Worm (Caenorhabditis elegans) whole organism, L1 larva: ENCODE measurements around the gene C15C8.6.

Experiments used
- C04F5.9 ChIP-seq: sonication (generic microtip); optimal IDR thresholded peaks from 2 replicates; lab custom pipeline; 2016; ENCODE audit warnings: missing genetic modification characterization, missing compliant biosample characterization
- C16A3.4 ChIP-seq: fragments of 150-350 bp; optimal IDR thresholded peaks from 2 replicates; lab custom pipeline; 2014; ENCODE audit warnings: missing biosample characterization, missing genetic modification characterization
- C34B4.2 ChIP-seq: sonication (generic microtip); optimal IDR thresholded peaks from 2 replicates; lab custom pipeline; 2017; ENCODE audit warnings: mild to moderate bottlenecking, missing genetic modification characterization, missing compliant biosample characterization
- F16B12.6 ChIP-seq: fragments of 150-350 bp; optimal IDR thresholded peaks from 2 replicates; lab custom pipeline; 2014; ENCODE audit warnings: missing biosample characterization, missing genetic modification characterization
- aha-1 ChIP-seq: fragments of 150-350 bp; optimal IDR thresholded peaks from 2 replicates; lab custom pipeline; 2014; ENCODE audit warnings: missing biosample characterization, missing genetic modification characterization
- alr-1 ChIP-seq: fragments of 200-800 bp; sonication (Bioruptor generic); optimal IDR thresholded peaks from 2 replicates; lab custom pipeline; 2018; ENCODE audit warnings: borderline replicate concordance, mild to moderate bottlenecking, missing genetic modification characterization, missing compliant biosample characterization
- aly-2 ChIP-seq: fragments of 150-350 bp; optimal IDR thresholded peaks from 2 replicates; lab custom pipeline; 2014; ENCODE audit warnings: missing biosample characterization, missing genetic modification characterization
- ceh-63 ChIP-seq: fragments of 200-800 bp; sonication (Bioruptor generic); optimal IDR thresholded peaks from 2 replicates; lab custom pipeline; 2018; ENCODE audit warnings: mild to moderate bottlenecking, missing genetic modification characterization, missing compliant biosample characterization
- ceh-8 ChIP-seq: fragments of 200-800 bp; sonication (Bioruptor generic); optimal IDR thresholded peaks from 2 replicates; lab custom pipeline; 2018; ENCODE audit warnings: mild to moderate bottlenecking, missing genetic modification characterization, moderate library complexity, missing compliant biosample characterization
- ceh-82 ChIP-seq, 3 experiments: fragments of 150-350 bp in 1 of 3; sonication (generic microtip) in 2 of 3; optimal IDR thresholded peaks; 2 replicates each; lab custom pipeline; 2014 to 2017; ENCODE audit warnings: missing biosample characterization in 3 of 3, missing genetic modification characterization in 3 of 3
- ceh-90 ChIP-seq: sonication (generic microtip); optimal IDR thresholded peaks from 2 replicates; lab custom pipeline; 2016; ENCODE audit warnings: missing genetic modification characterization, missing compliant biosample characterization
- dpl-1 ChIP-seq, 3 experiments: fragments of 150-350 bp in 2 of 3; sonication (generic microtip) in 1 of 3; optimal IDR thresholded peaks; 2 replicates each; lab custom pipeline; 2014 to 2017; ENCODE audit warnings: missing biosample characterization in 3 of 3, missing genetic modification characterization in 3 of 3, missing genetic modification reagents in 3 of 3
- dsc-1 ChIP-seq: sonication (generic microtip); optimal IDR thresholded peaks from 2 replicates; lab custom pipeline; 2016; ENCODE audit warnings: mild to moderate bottlenecking, missing genetic modification characterization, missing compliant biosample characterization
- efl-1 ChIP-seq, 4 experiments: fragments of 150-350 bp; optimal IDR thresholded peaks in 3 of 4; peaks in 1 of 4; 1 replicate in 1 of 4; 2 replicates in 3 of 4; lab custom pipeline; 2014; ENCODE audit warnings: missing biosample characterization in 2 of 4, missing genetic modification characterization in 2 of 4, missing genetic modification reagents in 2 of 4
- egl-13 ChIP-seq: sonication (generic microtip); optimal IDR thresholded peaks from 2 replicates; lab custom pipeline; 2016; ENCODE audit warnings: missing genotype, missing genetic modification reagents, missing genetic modification characterization, missing compliant biosample characterization
- egl-27 ChIP-seq, 2 experiments: fragments of 150-350 bp in 1 of 2; sonication (generic microtip); optimal IDR thresholded peaks; 3 replicates each; lab custom pipeline; 2017 to 2018; ENCODE audit warnings: missing biosample characterization in 2 of 2, missing genetic modification characterization in 2 of 2, missing genetic modification reagents in 2 of 2
- elt-3 ChIP-seq, 6 experiments: fragments of 150-350 bp in 1 of 6; sonication (generic microtip); optimal IDR thresholded peaks; 2 replicates each; lab custom pipeline; 2017 to 2018; ENCODE audit warnings: missing biosample characterization in 6 of 6, missing genetic modification characterization in 6 of 6, inconsistent platforms in 1 of 6
- fkh-10 ChIP-seq: sonication (generic microtip); optimal IDR thresholded peaks from 2 replicates; lab custom pipeline; 2017; ENCODE audit warnings: missing biosample characterization, missing genetic modification reagents, missing genetic modification characterization
- fkh-4 ChIP-seq: sonication (generic microtip); optimal IDR thresholded peaks from 2 replicates; lab custom pipeline; 2016; ENCODE audit warnings: missing compliant biosample characterization, missing genetic modification characterization, borderline replicate concordance
- grh-1 ChIP-seq: fragments of 200-800 bp; sonication (Bioruptor generic); IDR thresholded peaks from 2 replicates; pipeline ENCODE4 v1.3.6; 2022; ENCODE audit warnings: missing genetic modification reagents, missing genetic modification characterization, missing compliant biosample characterization
- hlh-4 ChIP-seq: sonication (generic microtip); optimal IDR thresholded peaks from 2 replicates; lab custom pipeline; 2016; ENCODE audit warnings: mild to moderate bottlenecking, missing genetic modification characterization, missing compliant biosample characterization
- hpl-2 ChIP-seq: fragments of 150-350 bp; optimal IDR thresholded peaks from 2 replicates; lab custom pipeline; 2014; ENCODE audit warnings: missing biosample characterization, missing genetic modification reagents, missing genetic modification characterization
- isw-1 ChIP-seq: fragments of 200-800 bp; sonication (Bioruptor generic); IDR thresholded peaks from 2 replicates; pipeline ENCODE4 v1.3.6; 2022; ENCODE audit warnings: missing genetic modification characterization, missing compliant biosample characterization
- jun-1 ChIP-seq: fragments of 150-350 bp; optimal IDR thresholded peaks from 2 replicates; lab custom pipeline; 2014; ENCODE audit warnings: missing biosample characterization, missing genetic modification reagents, missing genetic modification characterization
- lin-13 ChIP-seq: fragments of 150-350 bp; optimal IDR thresholded peaks from 2 replicates; lab custom pipeline; 2014; ENCODE audit warnings: missing biosample characterization, missing genetic modification reagents, missing genetic modification characterization
- lin-14 ChIP-seq: fragments of 200-800 bp; sonication (Bioruptor generic); optimal IDR thresholded peaks from 2 replicates; lab custom pipeline; 2018; ENCODE audit warnings: mild to moderate bottlenecking, missing genetic modification characterization, moderate library complexity, missing compliant biosample characterization
- lin-15B ChIP-seq: fragments of 150-350 bp; sonication (generic microtip); optimal IDR thresholded peaks from 3 replicates; lab custom pipeline; 2014; ENCODE audit warnings: missing biosample characterization, missing genetic modification characterization
- lin-35 ChIP-seq, 2 experiments: fragments of 150-350 bp; optimal IDR thresholded peaks; 2 replicates each; lab custom pipeline; 2014; ENCODE audit warnings: missing biosample characterization in 2 of 2, missing genetic modification characterization in 2 of 2, missing genetic modification reagents in 2 of 2
- lin-39 ChIP-seq: fragments of 150-350 bp; optimal IDR thresholded peaks from 2 replicates; lab custom pipeline; 2014; ENCODE audit warnings: missing biosample characterization, missing genetic modification reagents, missing genetic modification characterization
- lir-3 ChIP-seq: sonication (generic microtip); optimal IDR thresholded peaks from 2 replicates; lab custom pipeline; 2016; ENCODE audit warnings: mild to moderate bottlenecking, missing genetic modification characterization, moderate library complexity, missing compliant biosample characterization; ENCODE audit not compliant: poor library complexity
- lsy-2 ChIP-seq, 2 experiments: fragments of 150-350 bp; optimal IDR thresholded peaks; 2 replicates each; lab custom pipeline; 2014; ENCODE audit warnings: missing biosample characterization in 2 of 2, missing genetic modification characterization in 2 of 2
- mef-2 ChIP-seq: fragments of 150-350 bp; optimal IDR thresholded peaks from 2 replicates; lab custom pipeline; 2014; ENCODE audit warnings: missing biosample characterization, missing genetic modification characterization
- mep-1 ChIP-seq: fragments of 150-350 bp; optimal IDR thresholded peaks from 2 replicates; lab custom pipeline; 2014; ENCODE audit warnings: missing biosample characterization, missing genetic modification characterization
- nhr-11 ChIP-seq: fragments of 150-350 bp; optimal IDR thresholded peaks from 2 replicates; lab custom pipeline; 2014; ENCODE audit warnings: missing biosample characterization, missing genetic modification characterization
- nhr-19 ChIP-seq: fragments of 200-800 bp; sonication (Bioruptor generic); conservative IDR thresholded peaks from 2 replicates; pipeline ENCODE4 v1.3.6; 2022; ENCODE audit warnings: missing genetic modification characterization, missing compliant biosample characterization
- nhr-20 ChIP-seq: sonication (generic microtip); optimal IDR thresholded peaks from 2 replicates; lab custom pipeline; 2016; ENCODE audit warnings: mild to moderate bottlenecking, missing genetic modification characterization, missing compliant biosample characterization
- nhr-237 ChIP-seq: fragments of 150-350 bp; optimal IDR thresholded peaks from 2 replicates; lab custom pipeline; 2014; ENCODE audit warnings: missing biosample characterization, missing genetic modification characterization
- nhr-47 ChIP-seq: sonication (generic microtip); optimal IDR thresholded peaks from 2 replicates; lab custom pipeline; 2016; ENCODE audit warnings: mild to moderate bottlenecking, missing genetic modification characterization, moderate library complexity, missing compliant biosample characterization
- nhr-85 ChIP-seq: sonication (generic microtip); peaks from one replicate; lab custom pipeline; 2016; ENCODE audit warnings: missing genetic modification characterization, inconsistent platforms, missing compliant biosample characterization
- pax-3 ChIP-seq: fragments of 200-800 bp; sonication (Bioruptor generic); optimal IDR thresholded peaks from 2 replicates; lab custom pipeline; 2018; ENCODE audit warnings: mild to moderate bottlenecking, missing genetic modification characterization, moderate library complexity, missing compliant biosample characterization
- pqm-1 ChIP-seq: sonication (generic microtip); optimal IDR thresholded peaks from 3 replicates; lab custom pipeline; 2017; ENCODE audit warnings: missing biosample characterization, missing genetic modification characterization
- snpc-4 ChIP-seq: fragments of 150-350 bp; optimal IDR thresholded peaks from 2 replicates; lab custom pipeline; 2014; ENCODE audit warnings: missing biosample characterization, missing genetic modification characterization
- snu-23 ChIP-seq: sonication (generic microtip); optimal IDR thresholded peaks from 2 replicates; lab custom pipeline; 2016; ENCODE audit warnings: missing genetic modification characterization, missing compliant biosample characterization
- sptf-1 ChIP-seq: fragments of 150-350 bp; optimal IDR thresholded peaks from 2 replicates; lab custom pipeline; 2014; ENCODE audit warnings: missing biosample characterization, missing genetic modification characterization
- sup-37 ChIP-seq: fragments of 200-800 bp; sonication (Bioruptor generic); optimal IDR thresholded peaks from 2 replicates; lab custom pipeline; 2018; ENCODE audit warnings: mild to moderate bottlenecking, missing genetic modification characterization, missing compliant biosample characterization
- swsn-7 ChIP-seq: sonication (generic microtip); optimal IDR thresholded peaks from 2 replicates; lab custom pipeline; 2016; ENCODE audit warnings: missing genetic modification characterization, missing compliant biosample characterization
- tbx-2 ChIP-seq: sonication (generic microtip); optimal IDR thresholded peaks from 2 replicates; lab custom pipeline; 2016; ENCODE audit warnings: missing genetic modification characterization, missing compliant biosample characterization
- unc-98 ChIP-seq: fragments of 200-800 bp; sonication (Bioruptor generic); IDR thresholded peaks from 2 replicates; pipeline ENCODE4 v1.3.6; 2022; ENCODE audit warnings: missing genetic modification characterization, missing compliant biosample characterization
- xbp-1 ChIP-seq: sonication (generic microtip); optimal IDR thresholded peaks from 2 replicates; lab custom pipeline; 2016; ENCODE audit warnings: missing genetic modification characterization, missing compliant biosample characterization
- zag-1 ChIP-seq: fragments of 150-350 bp; optimal IDR thresholded peaks from 2 replicates; lab custom pipeline; 2014; ENCODE audit warnings: missing biosample characterization, missing genetic modification characterization
- zip-4 ChIP-seq: fragments of 200-800 bp; sonication (Bioruptor generic); optimal IDR thresholded peaks from 2 replicates; lab custom pipeline; 2018; ENCODE audit warnings: mild to moderate bottlenecking, missing genetic modification characterization, moderate library complexity, missing compliant biosample characterization
- ztf-11 ChIP-seq, 2 experiments: sonication (generic microtip); optimal IDR thresholded peaks; 2 replicates each; lab custom pipeline; 2016 to 2017; ENCODE audit warnings: missing genetic modification characterization in 2 of 2, missing biosample characterization in 1 of 2, missing compliant biosample characterization in 1 of 2
- ztf-4 ChIP-seq: fragments of 150-350 bp; optimal IDR thresholded peaks from 2 replicates; lab custom pipeline; 2014; ENCODE audit warnings: missing biosample characterization, missing genetic modification characterization

The C15C8.6 gene

DNA sequence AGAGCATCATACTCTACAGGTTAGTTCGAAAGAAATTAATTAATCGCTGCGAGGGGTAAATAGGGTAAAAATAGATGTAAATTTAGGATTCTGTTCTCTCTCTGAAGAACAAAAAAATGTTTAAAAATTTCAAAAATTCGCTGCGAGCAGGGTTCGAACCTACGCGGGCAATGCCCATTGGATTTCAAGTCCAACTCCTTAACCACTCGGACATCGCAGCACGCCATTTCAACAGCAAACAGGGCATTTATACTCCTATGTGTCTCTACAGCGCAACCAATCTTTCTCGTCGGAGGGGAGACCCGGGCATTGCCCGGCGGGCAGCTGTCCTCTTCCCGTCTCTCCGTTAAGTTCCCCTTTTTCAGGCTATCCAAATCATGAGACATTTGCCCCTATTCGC, 28.9 kb upstream of the C15C8.6 start:
- no peak for TF ChIP-seq C34B4.2 (tag; lab: Kevin White, UChicago)
- TF ChIP-seq zag-1 (tag; lab: Kevin White, UChicago) = no peak
- no peak for TF ChIP-seq jun-1
- TF ChIP-seq ztf-4 = peak; percentile 3
- TF ChIP-seq aha-1 (tag; lab: Kevin White, UChicago) = no peak
- TF ChIP-seq dpl-1 (GFP tag; optimal IDR thresholded peaks at IDR 0.05; lab: Kevin White, UChicago) = peak; percentile 3 to 44 (median 43)
- no peak for TF ChIP-seq hlh-4
- no peak for TF ChIP-seq nhr-237 (tag; lab: Kevin White, UChicago)
- TF ChIP-seq grh-1 (GFP tag; lab: Robert Waterston, UW) = no peak
- TF ChIP-seq hpl-2 = no peak
- TF ChIP-seq aly-2 (tag; lab: Kevin White, UChicago) = peak; percentile 37
- peak; percentile 46 for TF ChIP-seq nhr-85 (tag; lab: Kevin White, UChicago)
- no peak for TF ChIP-seq fkh-10
- TF ChIP-seq pqm-1 (tag; lab: Kevin White, UChicago) = no peak
- no peak for TF ChIP-seq isw-1 (GFP tag; lab: Robert Waterston, UW)
- TF ChIP-seq efl-1 (optimal IDR thresholded peaks at IDR 0.05; lab: Kevin White, UChicago) = peak; percentile 35 to 51
- TF ChIP-seq efl-1 (GFP tag; optimal IDR thresholded peaks at IDR 0.05 in 1 of 2; lab: Kevin White, UChicago) = peak; percentile 41 to 93
- TF ChIP-seq ztf-11 (tag; optimal IDR thresholded peaks at IDR 0.05; lab: Kevin White, UChicago) = peak in 1 of 2 experiments; percentile 8
- TF ChIP-seq F16B12.6 (tag; lab: Kevin White, UChicago) = no peak
- TF ChIP-seq nhr-47 (tag; lab: Kevin White, UChicago) = peak; percentile 61
- TF ChIP-seq tbx-2 = peak; percentile 14
- TF ChIP-seq lir-3 = peak; percentile 9
- TF ChIP-seq lsy-2 (tag; optimal IDR thresholded peaks at IDR 0.05; lab: Kevin White, UChicago) = peak; percentile 27 to 68
- peak; percentile 61 for TF ChIP-seq snu-23 (GFP tag; lab: Kevin White, UChicago)
- peak; percentile 36 for TF ChIP-seq swsn-7
- TF ChIP-seq zip-4 (GFP tag; lab: Kevin White, UChicago) = no peak
- TF ChIP-seq mep-1 = no peak
- TF ChIP-seq pax-3 (tag; lab: Kevin White, UChicago) = peak; percentile 45
- TF ChIP-seq fkh-4 (tag; lab: Kevin White, UChicago) = no peak
- no peak for TF ChIP-seq unc-98 (GFP tag; lab: Robert Waterston, UW)
- no peak for TF ChIP-seq ceh-90 (tag; lab: Kevin White, UChicago)
- TF ChIP-seq lin-35 (GFP tag; optimal IDR thresholded peaks at IDR 0.05; lab: Kevin White, UChicago) = peak; percentile 20 to 66
- peak; percentile 10 for TF ChIP-seq xbp-1 (tag; lab: Kevin White, UChicago)
- peak; percentile 49 for TF ChIP-seq nhr-20
- no peak for TF ChIP-seq nhr-11 (tag; lab: Kevin White, UChicago)
- TF ChIP-seq lin-15B (tag; lab: Kevin White, UChicago) = no peak
- peak; percentile 38 for TF ChIP-seq lin-14
- peak; percentile 64 for TF ChIP-seq C16A3.4 (tag; lab: Kevin White, UChicago)
- no peak for TF ChIP-seq C04F5.9 (tag; lab: Kevin White, UChicago)
- TF ChIP-seq alr-1 = no peak
- TF ChIP-seq sptf-1 (tag; lab: Kevin White, UChicago) = no peak
- TF ChIP-seq lin-13 (GFP tag; lab: Kevin White, UChicago) = no peak
- no peak for TF ChIP-seq sup-37 (GFP tag; lab: Kevin White, UChicago)
- no peak for TF ChIP-seq ceh-63 (GFP tag; lab: Kevin White, UChicago)
- no peak for TF ChIP-seq egl-27 (tag; optimal IDR thresholded peaks at IDR 0.05; lab: Kevin White, UChicago)
- no peak for TF ChIP-seq mef-2 (tag; lab: Kevin White, UChicago)
- peak; percentile 54 for TF ChIP-seq nhr-19 (GFP tag; lab: Robert Waterston, UW)
- no peak for TF ChIP-seq snpc-4 (tag; lab: Kevin White, UChicago)
- TF ChIP-seq ceh-82 (tag; optimal IDR thresholded peaks at IDR 0.05; lab: Kevin White, UChicago) = peak in 1 of 3 experiments; percentile 48
- no peak for TF ChIP-seq lin-39
- no peak for TF ChIP-seq ceh-8 (GFP tag; lab: Kevin White, UChicago)
- TF ChIP-seq dsc-1 (tag; lab: Kevin White, UChicago) = peak; percentile 30
- TF ChIP-seq elt-3 (tag; optimal IDR thresholded peaks at IDR 0.05; lab: Kevin White, UChicago) = peak in 1 of 6 experiments; percentile 23
- no peak for TF ChIP-seq egl-13
